Worm (Caenorhabditis elegans) whole organism, L4 larva: ENCODE data around the gene W02G9.3.
A peak's percentile ranks its signal among the peaks of the same experiment; 100 is the strongest.

ENCODE experiments used
- T26A8.4 ChIP-seq: fragments of 200-800 bp; sonication (Bioruptor generic); IDR thresholded peaks from 2 replicates; pipeline ENCODE4 v1.3.6; 2022; ENCODE audit warnings: missing genetic modification characterization, missing compliant biosample characterization
- aha-1 ChIP-seq: fragments of 150-350 bp; peaks from one replicate; lab custom pipeline; 2014; ENCODE audit warnings: missing biosample characterization, missing genetic modification characterization
- mxl-3 ChIP-seq: fragments of 200-800 bp; sonication (Bioruptor generic); optimal IDR thresholded peaks from 2 replicates; lab custom pipeline; 2018; ENCODE audit warnings: mild to moderate bottlenecking, missing genetic modification characterization, missing compliant biosample characterization

The W02G9.3 gene

DNA sequence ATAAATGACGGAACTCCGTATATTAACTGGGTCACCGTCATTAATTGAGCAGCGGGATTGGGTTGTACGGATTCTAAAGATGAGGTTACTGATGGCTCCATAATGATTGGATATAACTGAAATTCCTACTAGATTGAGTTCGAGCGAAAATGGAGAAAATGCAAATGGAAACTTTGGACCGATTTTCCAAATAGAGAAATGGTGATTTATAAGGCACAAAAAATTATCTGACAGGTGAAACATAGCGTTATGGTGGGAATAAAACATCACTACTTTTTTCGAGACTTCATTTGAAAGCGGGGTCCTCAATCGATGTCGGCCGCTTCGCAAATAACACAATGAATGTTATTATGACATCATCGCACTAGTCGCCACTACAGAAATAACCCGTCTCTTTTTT is 49.8 kb downstream of the W02G9.3 start, which contains the start of gene srg-60:
srg-60 (minus strand) TSS at position 101 of the 400 bp plus-strand sequence.
- TF ChIP-seq mxl-3 (no peak), T26A8.4 (GFP tag; lab: Robert Waterston, UW) (no peak), aha-1 (tag; lab: Kevin White, UChicago) (peak; percentile 42)
- TF ChIP-seq, all 104 proteins: peak for 1
